Comparison of ENCODE assay signal across 2 fruit fly cellular contexts in the genomic region with DNA sequence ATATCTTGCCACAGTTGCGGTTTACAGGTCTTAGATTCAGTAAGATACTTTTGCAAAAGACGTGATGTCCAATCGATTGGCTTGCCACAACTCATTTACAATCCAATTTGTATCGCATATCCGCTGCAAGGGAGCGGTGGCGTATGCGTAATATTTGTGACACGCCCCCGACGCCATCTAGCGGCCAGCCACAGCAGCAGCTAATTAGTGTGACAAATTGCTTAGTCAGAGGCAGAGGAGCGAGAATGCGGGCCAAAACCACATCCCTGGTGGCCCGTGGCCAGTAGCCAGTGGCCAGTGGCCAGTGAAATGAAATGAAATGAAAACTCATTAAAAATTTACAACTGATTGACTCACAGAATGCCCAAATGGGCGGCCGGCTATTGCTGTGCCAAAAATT.
TF ChIP-seq lines count a peak whose summit lies in the region.

No protein-coding gene starts in this region.

- peak; percentile 68 to 70 for TF ChIP-seq CTCF in S2 (optimal IDR thresholded peaks at IDR 0.05; lab: Kevin White, UChicago)
- TF ChIP-seq CTCF in whole organism, embryonic (GFP tag; optimal IDR thresholded peaks at IDR 0.05; lab: Kevin White, UChicago) = peak; percentile 44

TF ChIP-seq in whole organism, embryonic, 481 proteins besides CTCF, POLR2A, EP300 and RAD21:
- TF ChIP-seq CG10462 (GFP tag; optimal IDR thresholded peaks at IDR 0.05; lab: Kevin White, UChicago) (no peak), CG7357 (GFP tag; IDR thresholded peaks at IDR 0.05; lab: Robert Waterston, UW) (0 out of 3 replicates have a peak, but pooled peaks have one; percentile 22), Lim3 (GFP tag; IDR thresholded peaks at IDR 0.05; lab: Robert Waterston, UW) (no peak)
